Worm (Caenorhabditis elegans): Measurements from ENCODE around the gene F52D10.2.
A peak's percentile ranks its signal among the peaks of the same experiment; 100 is the strongest.

Gene F52D10.2

ce11 chrX:11605766-11606490 is 14.4 kb upstream of the F52D10.2 start:
- peak; percentile 97 for TF ChIP-seq mep-1 (tag; optimal IDR thresholded peaks at IDR 0.05)
- peak; percentile 91 for TF ChIP-seq hmg-1.1 (GFP tag; IDR thresholded peaks at IDR 0.05)
- no peak for TF ChIP-seq nhr-41 (GFP tag; IDR thresholded peaks at IDR 0.05)
- no peak for TF ChIP-seq ceh-62 (tag; optimal IDR thresholded peaks at IDR 0.05)
- peak; percentile 32 for TF ChIP-seq R02D3.7 (tag; optimal IDR thresholded peaks at IDR 0.05)
- peak; percentile 41 for TF ChIP-seq ceh-28 (tag; optimal IDR thresholded peaks at IDR 0.05)
- peak; percentile 79; the same call in 1 of the 2 replicates for TF ChIP-seq vab-7 (GFP tag; IDR thresholded peaks at IDR 0.05)
- peak; percentile 91 for TF ChIP-seq pha-4 (GFP tag; IDR thresholded peaks at IDR 0.05)
- TF ChIP-seq pha-4 (tag; optimal IDR thresholded peaks at IDR 0.05) = no peak
- peak; percentile 50 for TF ChIP-seq pqm-1 (tag; optimal IDR thresholded peaks at IDR 0.05)
- no peak for TF ChIP-seq cey-2 (tag; optimal IDR thresholded peaks at IDR 0.05; ENCODE audit: borderline replicate concordance, insufficient read depth)
- peak; percentile 56; the same call in 1 of the 2 replicates for TF ChIP-seq dmd-9 (GFP tag; IDR thresholded peaks at IDR 0.05)
- TF ChIP-seq ama-1 (optimal IDR thresholded peaks at IDR 0.05) = no peak
- peak; percentile 61 for TF ChIP-seq lin-15B (tag; optimal IDR thresholded peaks at IDR 0.05)
- peak; percentile 64 for TF ChIP-seq fkh-10 (GFP tag; optimal IDR thresholded peaks at IDR 0.05)
- TF ChIP-seq ceh-20 (GFP tag; IDR thresholded peaks at IDR 0.05) = peak; percentile 97
- TF ChIP-seq ceh-82 (tag; optimal IDR thresholded peaks at IDR 0.05) = no peak
- no peak for TF ChIP-seq snpc-1.2 (GFP tag; IDR thresholded peaks at IDR 0.05)
- TF ChIP-seq mxl-2 (GFP tag; conservative IDR thresholded peaks at IDR 0.05) = peak; percentile 69
- no peak for TF ChIP-seq unc-130 (GFP tag; optimal IDR thresholded peaks at IDR 0.05)
- TF ChIP-seq egl-27 (tag; optimal IDR thresholded peaks at IDR 0.05) = no peak
- peak; percentile 90 for TF ChIP-seq F37D6.2 (tag; optimal IDR thresholded peaks at IDR 0.05)
- no peak for TF ChIP-seq Y105C5A.15 (GFP tag; IDR thresholded peaks at IDR 0.05)
- peak; percentile 92 for TF ChIP-seq daf-19 (GFP tag; conservative IDR thresholded peaks at IDR 0.05)
- peak; percentile 8 to 79 for TF ChIP-seq ZK546.5 (tag; optimal IDR thresholded peaks at IDR 0.05)
- TF ChIP-seq mxl-3 (GFP tag; optimal IDR thresholded peaks at IDR 0.05) = peak; percentile 32
- TF ChIP-seq ztf-7 (tag; optimal IDR thresholded peaks at IDR 0.05) = no peak
- TF ChIP-seq lin-29 (GFP tag; IDR thresholded peaks at IDR 0.05) = peak; percentile 92
- TF ChIP-seq nhr-28 (tag; optimal IDR thresholded peaks at IDR 0.05) = peak; percentile 86
- TF ChIP-seq duxl-1 (tag; optimal IDR thresholded peaks at IDR 0.05; ENCODE audit: poor library complexity) = peak; percentile 80
- TF ChIP-seq saeg-2 (GFP tag; IDR thresholded peaks at IDR 0.05) = peak; percentile 94
- no peak for TF ChIP-seq F49E8.2 (tag; optimal IDR thresholded peaks at IDR 0.05; ENCODE audit: borderline replicate concordance)
- TF ChIP-seq D1046.2 (GFP tag; IDR thresholded peaks at IDR 0.05) = peak; percentile 84; the same call in 1 of the 2 replicates
- TF ChIP-seq lin-13 (GFP tag; optimal IDR thresholded peaks at IDR 0.05) = peak; percentile 61
- peak; percentile 66 for TF ChIP-seq ceh-32 (tag; optimal IDR thresholded peaks at IDR 0.05; ENCODE audit: poor library complexity)
- peak; percentile 95 for TF ChIP-seq sdz-12 (GFP tag; optimal IDR thresholded peaks at IDR 0.05)
- peak; percentile 54 for TF ChIP-seq Y5F2A.4 (GFP tag; optimal IDR thresholded peaks at IDR 0.05)
- peak; percentile 72 for TF ChIP-seq dpl-1 (GFP tag; optimal IDR thresholded peaks at IDR 0.05)
- peak; percentile 91 for TF ChIP-seq daf-8 (GFP tag; IDR thresholded peaks at IDR 0.05)
- TF ChIP-seq rbr-2 (tag; optimal IDR thresholded peaks at IDR 0.05) = peak; percentile 97
- TF ChIP-seq ztf-11 (tag; optimal IDR thresholded peaks at IDR 0.05) = no peak
- no peak for TF ChIP-seq ZK337.2 (GFP tag; IDR thresholded peaks at IDR 0.05)
- TF ChIP-seq F44E2.7 (GFP tag; IDR thresholded peaks at IDR 0.05) = no peak
- TF ChIP-seq gei-8 (GFP tag; optimal IDR thresholded peaks at IDR 0.05) = peak; percentile 94
- peak; percentile 61; the same call in 1 of the 2 replicates for TF ChIP-seq arid-1 (GFP tag; conservative IDR thresholded peaks at IDR 0.05)
- TF ChIP-seq lsy-2 (tag; optimal IDR thresholded peaks at IDR 0.05) = peak; percentile 74 to 86
- no peak for TF ChIP-seq dmd-8 (GFP tag; IDR thresholded peaks at IDR 0.05)
- peak; percentile 94 for TF ChIP-seq mdt-29 (GFP tag; IDR thresholded peaks at IDR 0.05)
- peak; percentile 96 for TF ChIP-seq nhr-102 (tag; optimal IDR thresholded peaks at IDR 0.05)
- TF ChIP-seq nhr-111 (GFP tag; optimal IDR thresholded peaks at IDR 0.05) = no peak

All from whole organism, L4 larva.